Fruit fly (Drosophila melanogaster): ENCODE results near the gene Dys.

The Dys gene

DNA sequence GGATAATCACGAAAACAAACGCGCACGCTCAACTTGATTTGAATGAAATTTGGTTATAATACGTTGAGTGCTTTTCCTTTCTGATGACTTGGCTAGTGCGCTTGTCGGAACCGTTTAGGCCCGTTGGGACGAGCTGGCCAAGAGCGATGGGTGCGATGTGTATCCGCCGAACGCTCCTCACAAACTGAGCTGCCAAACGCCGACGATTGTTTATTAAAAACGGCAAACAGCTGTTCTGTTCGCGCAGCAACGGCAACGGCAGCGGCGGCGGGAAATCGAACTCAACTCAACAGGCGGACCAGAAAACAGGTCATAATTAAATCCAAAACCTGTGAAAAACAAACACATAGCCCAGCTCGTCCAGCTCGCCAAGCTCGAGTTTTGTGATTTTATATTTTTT, 160.1 kb downstream of the Dys start (continued):
- TF ChIP-seq CG15514 (GFP tag; optimal IDR thresholded peaks at IDR 0.05) = peak; percentile 44
- TF ChIP-seq sens-2 (GFP tag; IDR thresholded peaks at IDR 0.05) = 0 out of 2 replicates have a peak, but pooled peaks have one; percentile 8
- peak; percentile 46; the same call in 1 of the 2 replicates for TF ChIP-seq CG32532 (GFP tag; IDR thresholded peaks at IDR 0.05)
- no peak; the same call in none of the 2 replicates for TF ChIP-seq rib (GFP tag; IDR thresholded peaks at IDR 0.05)
- TF ChIP-seq lab (GFP tag; optimal IDR thresholded peaks at IDR 0.05) = peak; percentile 20
- TF ChIP-seq CG5180 (GFP tag; optimal IDR thresholded peaks at IDR 0.05) = peak; percentile 6
- peak; percentile 13 for TF ChIP-seq CG18619 (GFP tag; optimal IDR thresholded peaks at IDR 0.05)
- TF ChIP-seq CG1647 (GFP tag; optimal IDR thresholded peaks at IDR 0.05) = no peak
- peak; percentile 1 for TF ChIP-seq CG2678 (tag; optimal IDR thresholded peaks at IDR 0.05)
- peak; percentile 10 for TF ChIP-seq CTCF (GFP tag; optimal IDR thresholded peaks at IDR 0.05)
- peak; percentile 42 for TF ChIP-seq ftz-f1 (GFP tag; optimal IDR thresholded peaks at IDR 0.05)
- TF ChIP-seq crp (GFP tag; optimal IDR thresholded peaks at IDR 0.05) = peak in 1 of 2 experiments; percentile 69
- TF ChIP-seq Med (GFP tag) = peak; percentile 83
- peak; percentile 73 for TF ChIP-seq Jarid2 (GFP tag; optimal IDR thresholded peaks at IDR 0.05)
- peak; percentile 46; the same call in 1 of the 2 replicates for TF ChIP-seq Bgb (GFP tag; IDR thresholded peaks at IDR 0.05; ENCODE audit: partially characterized antibody)
- TF ChIP-seq CG8290 (GFP tag; optimal IDR thresholded peaks at IDR 0.05) = no peak
- TF ChIP-seq CG8290 (tag; optimal IDR thresholded peaks at IDR 0.05) = peak in 1 of 2 experiments; percentile 41
- TF ChIP-seq HmgD (GFP tag; optimal IDR thresholded peaks at IDR 0.05) = no peak
- TF ChIP-seq pum (GFP tag; optimal IDR thresholded peaks at IDR 0.05) = no peak
- no peak for TF ChIP-seq Stat92E (GFP tag; optimal IDR thresholded peaks at IDR 0.05)
- peak; percentile 67 for TF ChIP-seq CG13894 (tag; optimal IDR thresholded peaks at IDR 0.05)
- peak; percentile 44 for TF ChIP-seq gro (GFP tag; optimal IDR thresholded peaks at IDR 0.05)
- peak; percentile 53 for TF ChIP-seq B-H2 (GFP tag; optimal IDR thresholded peaks at IDR 0.05)
- peak; percentile 28 for TF ChIP-seq CG13296 (GFP tag; optimal IDR thresholded peaks at IDR 0.05)
- TF ChIP-seq CG14050 (GFP tag; IDR thresholded peaks at IDR 0.05) = no peak
- peak; percentile 38 for TF ChIP-seq CG15269 (tag; optimal IDR thresholded peaks at IDR 0.05)
- TF ChIP-seq CG13287 (GFP tag; IDR thresholded peaks at IDR 0.05; ENCODE audit: partially characterized antibody) = peak; percentile 41
- TF ChIP-seq Dref (GFP tag; IDR thresholded peaks at IDR 0.05) = no peak
- TF ChIP-seq Bteb2 (GFP tag; optimal IDR thresholded peaks at IDR 0.05) = no peak
- no peak for TF ChIP-seq CG13775 (GFP tag; optimal IDR thresholded peaks at IDR 0.05)
- TF ChIP-seq CG12391 (tag; optimal IDR thresholded peaks at IDR 0.05) = no peak
- TF ChIP-seq CG18599 (GFP tag; optimal IDR thresholded peaks at IDR 0.05) = peak; percentile 2
- TF ChIP-seq z (GFP tag; IDR thresholded peaks at IDR 0.05) = peak; percentile 86
- no peak for TF ChIP-seq pan (optimal IDR thresholded peaks at IDR 0.05)
- TF ChIP-seq pan (GFP tag; optimal IDR thresholded peaks at IDR 0.05 in 1 of 2, IDR thresholded peaks at IDR 0.05 in 1 of 2) = peak in 1 of 2 experiments; percentile 33
- no peak for TF ChIP-seq Lhr (GFP tag; optimal IDR thresholded peaks at IDR 0.05)
- TF ChIP-seq Dbx (GFP tag; IDR thresholded peaks at IDR 0.05) = peak; percentile 57; the same call in 1 of the 3 replicates
- 0 out of 3 replicates have a peak, but pooled peaks have one; percentile 13 for TF ChIP-seq otp (GFP tag; IDR thresholded peaks at IDR 0.05)
- peak; percentile 17 for TF ChIP-seq eyg (GFP tag; optimal IDR thresholded peaks at IDR 0.05)
- TF ChIP-seq abd-A (tag; optimal IDR thresholded peaks at IDR 0.05) = peak; percentile 78
- TF ChIP-seq exex (tag; optimal IDR thresholded peaks at IDR 0.05) = peak; percentile 9
- TF ChIP-seq NFAT (GFP tag; IDR thresholded peaks at IDR 0.05) = 0 out of 2 replicates have a peak, but pooled peaks have one; percentile 13
- 0 out of 2 replicates have a peak, but pooled peaks have one; percentile 9 for TF ChIP-seq cas (GFP tag; IDR thresholded peaks at IDR 0.05)
- TF ChIP-seq chinmo (GFP tag; IDR thresholded peaks at IDR 0.05; ENCODE audit: partially characterized antibody) = peak; percentile 90; the same call in 3 of the 4 replicates
- peak; percentile 35 for TF ChIP-seq her (GFP tag; optimal IDR thresholded peaks at IDR 0.05)
- no peak for TF ChIP-seq Hsf (GFP tag; optimal IDR thresholded peaks at IDR 0.05)
- TF ChIP-seq CG13624 (GFP tag; optimal IDR thresholded peaks at IDR 0.05) = peak; percentile 21
- 0 out of 3 replicates have a peak, but pooled peaks have one; percentile 16 for TF ChIP-seq CG11456 (GFP tag; IDR thresholded peaks at IDR 0.05)
- peak in 1 of 2 experiments; percentile 13 for TF ChIP-seq Pdp1 (GFP tag; optimal IDR thresholded peaks at IDR 0.05)
- peak; percentile 48 for TF ChIP-seq CG34376 (GFP tag; optimal IDR thresholded peaks at IDR 0.05)
